Fruit fly (Drosophila melanogaster) whole organism, embryonic: ENCODE measurements around the gene CG13982.

Experiments
- Atf-2 ChIP-seq: fragments of 200-800 bp; sonication (Bioruptor generic); optimal IDR thresholded peaks from 2 replicates; lab custom pipeline; 2016; ENCODE audit warnings: missing biosample characterization, missing genetic modification characterization
- Atf6 ChIP-seq: fragments of 200-800 bp; sonication (Bioruptor generic); IDR thresholded peaks from 2 replicates; pipeline ENCODE4 v1.3.6; 2022; ENCODE audit warnings: missing biosample characterization, missing genetic modification characterization
- B-H2 ChIP-seq: fragments of 200-800 bp; sonication (Bioruptor generic); optimal IDR thresholded peaks from 2 replicates; lab custom pipeline; 2018; ENCODE audit warnings: missing biosample characterization, mild to moderate bottlenecking, missing genetic modification characterization
- BEAF-32 ChIP-seq: fragments of 200-800 bp; sonication (Bioruptor generic); optimal IDR thresholded peaks from 3 replicates; lab custom pipeline; 2017; ENCODE audit warnings: missing biosample characterization, missing genetic modification characterization, mild to moderate bottlenecking, moderate library complexity, missing genetic modification reagents
- CG10321 ChIP-seq: fragments of 200-800 bp; sonication (Bioruptor generic); IDR thresholded peaks from 2 replicates; pipeline ENCODE4 v1.3.6; 2022; ENCODE audit warnings: missing biosample characterization, missing genetic modification characterization
- CG12104 ChIP-seq: fragments of 200-800 bp; sonication (Bioruptor generic); optimal IDR thresholded peaks from 3 replicates; lab custom pipeline; 2016; ENCODE audit warnings: missing biosample characterization, missing genetic modification characterization
- CG14441 ChIP-seq: fragments of 200-800 bp; sonication (Bioruptor generic); IDR thresholded peaks from 2 replicates; pipeline ENCODE4 v1.3.6; 2022; ENCODE audit warnings: missing biosample characterization, missing genetic modification characterization
- CG15073 ChIP-seq: fragments of 200-800 bp; sonication (Bioruptor generic); optimal IDR thresholded peaks from 2 replicates; lab custom pipeline; 2016; ENCODE audit warnings: missing biosample characterization, missing genetic modification characterization
- CG17802 ChIP-seq: fragments of 200-800 bp; sonication (Bioruptor generic); optimal IDR thresholded peaks from 2 replicates; lab custom pipeline; 2018; ENCODE audit warnings: missing biosample characterization, mild to moderate bottlenecking, missing genetic modification characterization, moderate library complexity
- CG2129 ChIP-seq: fragments of 200-800 bp; sonication (Bioruptor generic); IDR thresholded peaks from 2 replicates; pipeline ENCODE4 v1.3.6; 2022; ENCODE audit warnings: missing biosample characterization, missing genetic modification characterization; ENCODE audit not compliant: partially characterized antibody
- CG2199 ChIP-seq: fragments of 200-800 bp; sonication (Bioruptor generic); IDR thresholded peaks from 3 replicates; pipeline ENCODE4 v1.3.6; 2022; ENCODE audit warnings: missing biosample characterization, missing genetic modification characterization
- CG42726 ChIP-seq: fragments of 200-800 bp; sonication (Bioruptor generic); IDR thresholded peaks from 2 replicates; pipeline ENCODE4 v1.3.6; 2022; ENCODE audit warnings: missing biosample characterization, missing genetic modification characterization; ENCODE audit not compliant: partially characterized antibody
- CG5245 ChIP-seq: fragments of 200-800 bp; sonication (Bioruptor generic); optimal IDR thresholded peaks from 3 replicates; lab custom pipeline; 2016; ENCODE audit warnings: missing biosample characterization, missing genetic modification characterization
- CG6254 ChIP-seq: fragments of 200-800 bp; sonication (Bioruptor generic); optimal IDR thresholded peaks from 3 replicates; lab custom pipeline; 2017; ENCODE audit warnings: mild to moderate bottlenecking, missing biosample characterization, missing genetic modification reagents, missing genetic modification characterization
- CG6683 ChIP-seq: fragments of 200-800 bp; sonication (Bioruptor generic); optimal IDR thresholded peaks from 2 replicates; lab custom pipeline; 2017; ENCODE audit warnings: missing biosample characterization, mild to moderate bottlenecking, missing genetic modification characterization, missing genetic modification reagents
- CG7786 ChIP-seq: fragments of 200-800 bp; sonication (Bioruptor generic); optimal IDR thresholded peaks from 2 replicates; lab custom pipeline; 2016; ENCODE audit warnings: missing biosample characterization, missing genetic modification characterization
- CG7987 ChIP-seq: fragments of 200-800 bp; sonication (Bioruptor generic); optimal IDR thresholded peaks from 2 replicates; lab custom pipeline; 2018; ENCODE audit warnings: missing biosample characterization, mild to moderate bottlenecking, missing genetic modification characterization, moderate library complexity
- CG8765 ChIP-seq: fragments of 200-800 bp; sonication (Bioruptor generic); IDR thresholded peaks from 2 replicates; pipeline ENCODE4 v1.3.6; 2022; ENCODE audit warnings: missing biosample characterization, missing genetic modification characterization
- CG9609 ChIP-seq: fragments of 200-800 bp; sonication (Bioruptor generic); optimal IDR thresholded peaks from 3 replicates; lab custom pipeline; 2016; ENCODE audit warnings: missing biosample characterization, missing genetic modification characterization
- Chrac-16 ChIP-seq: fragments of 200-800 bp; sonication (Bioruptor generic); optimal IDR thresholded peaks from 3 replicates; lab custom pipeline; 2016; ENCODE audit warnings: missing biosample characterization, missing genetic modification characterization
- Elba2 ChIP-seq: fragments of 200-800 bp; sonication (Bioruptor generic); optimal IDR thresholded peaks from 3 replicates; lab custom pipeline; 2016; ENCODE audit warnings: missing biosample characterization, missing genetic modification characterization
- Ets65A ChIP-seq: fragments of 200-800 bp; sonication (Bioruptor generic); peaks from one replicate; lab custom pipeline; 2016; ENCODE audit warnings: missing biosample characterization, missing genetic modification characterization
- HHEX ChIP-seq: fragments of 200-800 bp; sonication (Bioruptor generic); optimal IDR thresholded peaks from 3 replicates; lab custom pipeline; 2017; ENCODE audit warnings: missing biosample characterization, mild to moderate bottlenecking, missing genetic modification characterization, missing genetic modification reagents
- Hmx ChIP-seq: fragments of 200-800 bp; sonication (Bioruptor generic); optimal IDR thresholded peaks from 2 replicates; lab custom pipeline; 2016; ENCODE audit warnings: missing biosample characterization, missing genetic modification characterization
- Lpt ChIP-seq: fragments of >200 bp; optimal IDR thresholded peaks from 2 replicates; lab custom pipeline; 2018; ENCODE audit warnings: missing biosample characterization, missing genetic modification characterization
- Meics ChIP-seq: fragments of 200-800 bp; sonication (Bioruptor generic); optimal IDR thresholded peaks from 2 replicates; lab custom pipeline; 2017; ENCODE audit warnings: missing biosample characterization, mild to moderate bottlenecking, missing genetic modification characterization
- Nf-YC ChIP-seq: fragments of 200-800 bp; optimal IDR thresholded peaks from 3 replicates; lab custom pipeline; 2019; ENCODE audit warnings: missing biosample characterization, mild to moderate bottlenecking, missing genetic modification characterization, moderate library complexity
- Ptx1 ChIP-seq: fragments of 200-800 bp; sonication (Bioruptor generic); IDR thresholded peaks from 2 replicates; pipeline ENCODE4 v1.3.6; 2022; ENCODE audit warnings: missing biosample characterization, missing genetic modification characterization
- TFAM ChIP-seq: fragments of 200-800 bp; sonication (Bioruptor generic); optimal IDR thresholded peaks from 2 replicates; lab custom pipeline; 2017; ENCODE audit warnings: missing biosample characterization, missing genetic modification characterization, inconsistent platforms
- bowl ChIP-seq: fragments of 200-800 bp; sonication (Bioruptor generic); IDR thresholded peaks from 2 replicates; pipeline ENCODE4 v1.3.6; 2022; ENCODE audit warnings: missing biosample characterization, missing genetic modification characterization
- chif ChIP-seq, 2 experiments: fragments of 200-800 bp; sonication (Bioruptor generic); optimal IDR thresholded peaks; 3 replicates each; lab custom pipeline; 2016; ENCODE audit warnings: missing biosample characterization in 2 of 2, missing genetic modification characterization in 2 of 2
- dan ChIP-seq: fragments of 200-800 bp; sonication (Bioruptor generic); IDR thresholded peaks from 2 replicates; pipeline ENCODE4 v1.3.6; 2022; ENCODE audit warnings: missing biosample characterization, missing genetic modification characterization
- dati ChIP-seq: fragments of 200-800 bp; sonication (Bioruptor generic); IDR thresholded peaks from 2 replicates; pipeline ENCODE4 v1.3.6; 2022; ENCODE audit warnings: missing biosample characterization, missing genetic modification characterization
- ems ChIP-seq: fragments of 200-800 bp; sonication (Bioruptor generic); optimal IDR thresholded peaks from 3 replicates; lab custom pipeline; 2016; ENCODE audit warnings: missing biosample characterization, missing genetic modification characterization
- fd64A ChIP-seq: fragments of 200-800 bp; sonication (Bioruptor generic); optimal IDR thresholded peaks from 3 replicates; lab custom pipeline; 2018; ENCODE audit warnings: missing biosample characterization, mild to moderate bottlenecking, missing genetic modification characterization
- jing ChIP-seq: fragments of 200-800 bp; sonication (Bioruptor generic); optimal IDR thresholded peaks from 2 replicates; lab custom pipeline; 2018; ENCODE audit warnings: missing biosample characterization, mild to moderate bottlenecking, missing genetic modification characterization
- ken ChIP-seq: fragments of 200-800 bp; sonication (Bioruptor generic); IDR thresholded peaks from 3 replicates; pipeline ENCODE4 v1.3.6; 2022; ENCODE audit warnings: missing biosample characterization, missing genetic modification characterization
- mam ChIP-seq: fragments of 200-800 bp; sonication (Bioruptor generic); optimal IDR thresholded peaks from 3 replicates; lab custom pipeline; 2016; ENCODE audit warnings: missing biosample characterization, missing genetic modification characterization
- run ChIP-seq: fragments of 200-800 bp; sonication (Bioruptor generic); optimal IDR thresholded peaks from 3 replicates; lab custom pipeline; 2018; ENCODE audit warnings: missing biosample characterization, mild to moderate bottlenecking, missing genetic modification characterization
- sob ChIP-seq: fragments of 200-800 bp; sonication (Bioruptor generic); IDR thresholded peaks from 2 replicates; pipeline ENCODE4 v1.3.6; 2022; ENCODE audit warnings: missing biosample characterization, missing genetic modification characterization
- trem ChIP-seq: fragments of 200-800 bp; optimal IDR thresholded peaks from 3 replicates; lab custom pipeline; 2019; ENCODE audit warnings: missing biosample characterization, mild to moderate bottlenecking, missing genetic modification characterization, moderate library complexity
- twi ChIP-seq: fragments of 200-800 bp; optimal IDR thresholded peaks from 2 replicates; lab custom pipeline; 2019; ENCODE audit warnings: missing biosample characterization, mild to moderate bottlenecking, missing genetic modification characterization, moderate library complexity
- unc-4 ChIP-seq: fragments of 200-800 bp; sonication (Bioruptor generic); IDR thresholded peaks from 2 replicates; pipeline ENCODE4 v1.3.6; 2022; ENCODE audit warnings: missing biosample characterization, missing genetic modification characterization; ENCODE audit not compliant: partially characterized antibody
- wek ChIP-seq: fragments of 200-800 bp; sonication (Bioruptor generic); optimal IDR thresholded peaks from 3 replicates; lab custom pipeline; 2018; ENCODE audit warnings: missing biosample characterization, mild to moderate bottlenecking, missing genetic modification characterization, moderate library complexity
- z ChIP-seq: fragments of 200-800 bp; sonication (Bioruptor generic); IDR thresholded peaks from 3 replicates; pipeline ENCODE4 v1.3.6; 2022; ENCODE audit warnings: missing biosample characterization, missing genetic modification characterization

CG13982 gene

DNA sequence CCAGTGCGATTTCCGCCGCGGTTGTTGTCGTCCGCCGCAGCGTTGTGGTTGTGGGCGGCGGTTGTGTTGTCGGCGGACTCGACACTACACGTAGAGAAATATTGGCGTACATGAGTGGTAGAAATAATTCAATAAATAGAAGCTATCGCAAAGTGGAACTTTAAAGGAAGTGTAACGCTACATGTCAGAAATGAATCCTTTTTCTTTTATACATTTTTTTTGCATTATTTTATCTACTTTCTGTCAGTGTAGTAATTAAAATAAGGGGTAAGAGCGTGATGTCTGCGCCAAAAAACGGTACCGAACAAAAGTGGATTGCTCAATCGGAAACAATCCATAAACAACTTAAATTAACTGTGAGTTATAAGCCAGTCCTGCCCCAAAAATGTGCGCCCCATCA lies 32.9 kb upstream of the CG13982 start (continued):
- no peak for TF ChIP-seq Hmx (GFP tag; lab: Kevin White, UChicago)
- no peak for TF ChIP-seq CG9609 (GFP tag; lab: Kevin White, UChicago)
- TF ChIP-seq CG42726 (GFP tag; lab: Robert Waterston, UW), result no peak
- TF ChIP-seq wek (GFP tag; lab: Kevin White, UChicago), result no peak
- 0 out of 2 replicates have a peak, but pooled peaks have one; percentile 24 for TF ChIP-seq sob (GFP tag; lab: Robert Waterston, UW)
- TF ChIP-seq fd64A (GFP tag; lab: Kevin White, UChicago), result no peak
- TF ChIP-seq jing, result no peak
- no peak for TF ChIP-seq z (GFP tag; lab: Robert Waterston, UW)
- no peak for TF ChIP-seq CG2129 (GFP tag; lab: Robert Waterston, UW)
- no peak for TF ChIP-seq twi (tag; lab: Kevin White, UChicago)
- no peak for TF ChIP-seq dan (GFP tag; lab: Robert Waterston, UW)
- TF ChIP-seq ken, result no peak
- no peak for TF ChIP-seq CG15073
- TF ChIP-seq Meics (GFP tag; lab: Kevin White, UChicago), result no peak
- no peak for TF ChIP-seq chif (GFP tag; optimal IDR thresholded peaks at IDR 0.05; lab: Kevin White, UChicago)
- no peak for TF ChIP-seq CG6254 (GFP tag; lab: Kevin White, UChicago)
- peak; percentile 4 for TF ChIP-seq Ets65A (GFP tag; lab: Kevin White, UChicago)
- no peak for TF ChIP-seq Atf-2 (GFP tag; lab: Kevin White, UChicago)
- no peak for TF ChIP-seq CG2199 (GFP tag; lab: Robert Waterston, UW)
- no peak for TF ChIP-seq TFAM (GFP tag; lab: Kevin White, UChicago)

- TF ChIP-seq CG10321 (GFP tag; lab: Robert Waterston, UW) (no peak), B-H2 (GFP tag; lab: Kevin White, UChicago) (no peak), Lpt (GFP tag; lab: Kevin White, UChicago) (no peak), dati (GFP tag; lab: Robert Waterston, UW) (no peak), CG12104 (GFP tag; lab: Kevin White, UChicago) (no peak), CG17802 (no peak), CG6683 (GFP tag; lab: Kevin White, UChicago) (no peak)
Observed at dm6 chr2L:6380966-6381365, 31.1 kb upstream of the CG13982 start, which contains the start of gene Nepl5. TSS of gene Nepl5 (plus strand) at chr2L:6381266.

- no peak for TF ChIP-seq HHEX (GFP tag; lab: Kevin White, UChicago)
- TF ChIP-seq trem (tag; lab: Kevin White, UChicago), result no peak
- no peak for TF ChIP-seq CG8765 (GFP tag; lab: Robert Waterston, UW)
- TF ChIP-seq Ptx1 (GFP tag; lab: Robert Waterston, UW), result no peak
- TF ChIP-seq Elba2, result no peak
- TF ChIP-seq CG7786 (GFP tag; lab: Kevin White, UChicago), result no peak
- TF ChIP-seq ems (GFP tag; lab: Kevin White, UChicago), result no peak
- no peak for TF ChIP-seq unc-4 (GFP tag; lab: Robert Waterston, UW)
- TF ChIP-seq Atf6 (GFP tag; lab: Robert Waterston, UW), result no peak
- no peak for TF ChIP-seq mam
- TF ChIP-seq run (tag; lab: Kevin White, UChicago), result no peak
- no peak for TF ChIP-seq CG14441 (GFP tag; lab: Robert Waterston, UW)
- TF ChIP-seq Nf-YC, result no peak
- no peak for TF ChIP-seq Chrac-16
- TF ChIP-seq CG9609 (GFP tag; lab: Kevin White, UChicago), result no peak
- no peak for TF ChIP-seq BEAF-32
- TF ChIP-seq CG7987 (GFP tag; lab: Kevin White, UChicago), result no peak
- no peak for TF ChIP-seq bowl (GFP tag; lab: Robert Waterston, UW)
- TF ChIP-seq CG5245, result no peak
Observed at dm6 chr2L:6385409-6385808, 26.7 kb upstream of the CG13982 start, which contains the start of gene Nepl6. TSS of gene Nepl6 (minus strand) at chr2L:6385512.
